Fruit fly (Drosophila melanogaster): ENCODE results near the gene Ype.

The Ype gene

DNA sequence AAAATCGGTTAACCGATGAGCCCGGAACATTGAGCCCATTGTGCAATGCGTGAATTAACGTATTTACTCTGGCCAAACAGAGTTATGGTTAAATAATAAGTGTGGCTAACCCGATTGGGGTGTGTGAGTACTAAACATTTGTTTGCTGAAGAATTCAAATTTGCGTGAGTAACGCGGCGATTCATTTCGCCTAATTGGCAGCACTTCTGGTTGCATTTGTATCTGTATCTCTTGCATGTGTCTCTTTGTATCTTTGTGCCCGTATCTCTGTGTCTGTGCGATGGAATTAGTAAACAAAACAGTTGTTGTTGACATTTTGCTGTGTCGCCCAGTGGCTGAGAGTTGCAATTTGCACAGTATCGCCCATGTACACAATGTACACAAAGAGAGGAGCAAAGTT is 23.7 kb upstream of the Ype start:
- TF ChIP-seq Hr78 (GFP tag; optimal IDR thresholded peaks at IDR 0.05) (no peak), woc (GFP tag; optimal IDR thresholded peaks at IDR 0.05) (no peak), Rel (GFP tag; optimal IDR thresholded peaks at IDR 0.05) (no peak), Rel (tag; optimal IDR thresholded peaks at IDR 0.05) (no peak), dmrt93B (GFP tag; optimal IDR thresholded peaks at IDR 0.05) (no peak), h (GFP tag; optimal IDR thresholded peaks at IDR 0.05) (peak; percentile 5)

DNA sequence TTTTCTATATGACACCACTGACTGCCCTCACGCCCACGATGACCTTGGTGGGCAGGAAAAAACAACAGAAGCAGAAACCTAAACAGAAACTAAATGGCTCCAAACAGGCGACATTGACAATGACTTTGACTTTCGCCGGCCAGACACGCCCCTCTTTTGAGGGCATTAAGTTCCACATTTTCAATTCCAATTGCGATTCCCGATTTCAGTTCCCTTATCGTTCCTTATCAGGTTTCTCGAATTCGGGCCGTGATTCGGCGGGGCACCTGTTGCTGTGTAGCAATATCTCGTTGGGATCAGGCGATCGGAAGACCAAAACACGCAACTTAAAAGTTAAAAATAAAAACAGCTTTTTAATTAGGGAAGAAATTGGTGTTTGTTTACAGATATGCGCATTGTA is 20.5 kb upstream of the Ype start:
- TF ChIP-seq OdsH (GFP tag; optimal IDR thresholded peaks at IDR 0.05) = no peak
- no peak for TF ChIP-seq CG32264 (GFP tag; optimal IDR thresholded peaks at IDR 0.05)
- no peak for TF ChIP-seq pan (optimal IDR thresholded peaks at IDR 0.05)
- no peak for TF ChIP-seq foxo (GFP tag; optimal IDR thresholded peaks at IDR 0.05)
- no peak for TF ChIP-seq Hr78 (GFP tag; optimal IDR thresholded peaks at IDR 0.05)
- TF ChIP-seq woc (GFP tag; optimal IDR thresholded peaks at IDR 0.05) = no peak
- TF ChIP-seq HLH106 (tag; optimal IDR thresholded peaks at IDR 0.05) = no peak
- no peak for TF ChIP-seq sv (GFP tag; optimal IDR thresholded peaks at IDR 0.05)
- TF ChIP-seq Dif (GFP tag; optimal IDR thresholded peaks at IDR 0.05; ENCODE audit: partially characterized antibody) = no peak
- no peak for TF ChIP-seq usp (GFP tag; optimal IDR thresholded peaks at IDR 0.05)
- TF ChIP-seq ey (GFP tag; optimal IDR thresholded peaks at IDR 0.05) = no peak

DNA sequence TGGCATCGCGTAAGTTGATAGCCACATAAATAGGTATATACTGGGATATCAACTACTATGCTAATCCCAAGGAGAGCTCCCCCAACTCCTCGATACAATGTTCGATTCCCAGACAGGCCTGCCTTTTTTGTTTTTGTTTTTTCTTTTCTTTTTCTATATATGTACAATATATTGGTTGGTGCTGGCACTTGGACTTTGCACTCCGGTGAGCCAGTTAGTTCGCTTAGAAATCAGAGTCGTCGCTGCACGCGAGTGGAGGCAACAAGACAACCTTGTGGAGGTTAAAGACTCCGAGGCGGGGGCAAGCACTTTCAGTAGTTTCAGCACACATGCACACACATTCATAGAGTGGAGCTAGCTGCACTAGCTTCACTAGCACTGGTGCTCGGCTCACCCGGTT is 19.1 kb upstream of the Ype start:
- no peak for TF ChIP-seq GATAd (GFP tag; optimal IDR thresholded peaks at IDR 0.05)
- TF ChIP-seq Dif (GFP tag; optimal IDR thresholded peaks at IDR 0.05; ENCODE audit: partially characterized antibody) = no peak
- TF ChIP-seq CG9705 (GFP tag; optimal IDR thresholded peaks at IDR 0.05) = no peak

DNA sequence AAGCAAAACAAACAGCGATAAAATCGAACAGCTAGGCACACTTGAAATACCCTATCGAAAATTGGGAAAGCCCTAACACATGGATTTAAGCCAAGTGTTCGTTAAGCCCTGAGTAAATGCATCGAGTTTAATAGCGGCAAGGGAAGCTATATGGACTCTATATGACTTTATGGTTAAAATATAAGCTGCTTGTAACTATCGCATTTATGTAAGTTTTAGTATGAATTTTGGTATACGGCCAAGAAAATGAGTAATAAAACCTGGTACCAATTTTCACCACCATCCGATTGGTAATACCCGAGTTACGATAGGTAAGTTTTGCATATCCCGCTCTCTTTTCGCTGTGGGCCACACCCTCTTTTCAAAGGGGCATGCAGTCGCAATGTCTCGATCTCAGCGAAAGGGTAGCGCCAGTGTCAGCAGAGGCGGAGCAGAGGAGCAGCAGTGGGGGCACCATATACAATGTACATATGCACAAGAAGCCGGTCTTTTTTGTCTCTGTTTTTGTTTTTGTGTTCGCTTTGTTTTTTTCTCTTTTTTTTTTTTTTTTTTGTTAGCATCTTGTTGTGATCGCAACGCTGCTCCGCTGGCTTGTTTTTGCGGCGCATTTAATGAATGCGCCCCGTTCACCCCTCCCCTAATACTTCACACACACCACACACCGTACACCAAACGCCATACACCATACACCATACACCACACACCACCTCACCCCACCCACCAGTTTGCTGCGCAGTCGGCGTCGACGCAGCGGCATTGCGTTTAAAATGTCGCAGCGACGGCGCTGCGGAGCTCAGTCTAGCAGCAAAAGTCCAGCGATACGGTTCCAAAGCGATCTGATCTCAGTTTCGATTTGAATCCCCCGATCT is 17.0 kb upstream of the Ype start, which contains the start of gene GstT4:
TSS of gene GstT4 (plus strand) at position 788 of the 869 bp plus-strand sequence.
- TF ChIP-seq CG32264 (GFP tag; optimal IDR thresholded peaks at IDR 0.05) (no peak), brk (GFP tag; optimal IDR thresholded peaks at IDR 0.05) (peak; percentile 76), Mio (GFP tag; optimal IDR thresholded peaks at IDR 0.05) (peak; percentile 54), Myc (optimal IDR thresholded peaks at IDR 0.05) (no peak), Jra (GFP tag; optimal IDR thresholded peaks at IDR 0.05) (peak; percentile 67), usp (GFP tag; optimal IDR thresholded peaks at IDR 0.05) (no peak), jim (GFP tag; optimal IDR thresholded peaks at IDR 0.05) (peak; percentile 98), tai (GFP tag; optimal IDR thresholded peaks at IDR 0.05) (no peak), HLH106 (tag; optimal IDR thresholded peaks at IDR 0.05) (no peak), ey (GFP tag; optimal IDR thresholded peaks at IDR 0.05) (peak; percentile 57), pan (optimal IDR thresholded peaks at IDR 0.05) (no peak), Dif (GFP tag; optimal IDR thresholded peaks at IDR 0.05; ENCODE audit: partially characterized antibody) (no peak), CrebA (GFP tag; optimal IDR thresholded peaks at IDR 0.05; ENCODE audit: borderline replicate concordance) (no peak), Rel (GFP tag; optimal IDR thresholded peaks at IDR 0.05) (peak; percentile 97), Rel (tag; optimal IDR thresholded peaks at IDR 0.05) (peak; percentile 88), fru (GFP tag; optimal IDR thresholded peaks at IDR 0.05) (peak; percentile 85), Abd-B (GFP tag; optimal IDR thresholded peaks at IDR 0.05) (no peak), Vsx2 (GFP tag; optimal IDR thresholded peaks at IDR 0.05; ENCODE audit: partially characterized antibody) (no peak), Sp1 (GFP tag; optimal IDR thresholded peaks at IDR 0.05) (peak; percentile 87), Hr83 (GFP tag; optimal IDR thresholded peaks at IDR 0.05; ENCODE audit: poor library complexity, severe bottlenecking) (peak; percentile 39), lola (GFP tag; optimal IDR thresholded peaks at IDR 0.05) (no peak), N (GFP tag; optimal IDR thresholded peaks at IDR 0.05) (no peak), dl (GFP tag; optimal IDR thresholded peaks at IDR 0.05; ENCODE audit: insufficient read depth in 1 of 2, partially characterized antibody in 2 of 2) (no peak), foxo (GFP tag; optimal IDR thresholded peaks at IDR 0.05) (peak; percentile 12 to 80), dsf (GFP tag; optimal IDR thresholded peaks at IDR 0.05; ENCODE audit: borderline replicate concordance) (no peak), Dfd (GFP tag; optimal IDR thresholded peaks at IDR 0.05) (no peak), rgr (GFP tag; optimal IDR thresholded peaks at IDR 0.05) (peak; percentile 76), woc (GFP tag; optimal IDR thresholded peaks at IDR 0.05) (peak; percentile 95), br (GFP tag; optimal IDR thresholded peaks at IDR 0.05) (peak; percentile 87), psq (GFP tag; optimal IDR thresholded peaks at IDR 0.05) (peak; percentile 97), sage (GFP tag; optimal IDR thresholded peaks at IDR 0.05) (peak; percentile 85), OdsH (GFP tag; optimal IDR thresholded peaks at IDR 0.05) (peak; percentile 80), CG9705 (GFP tag; optimal IDR thresholded peaks at IDR 0.05) (no peak), GATAd (GFP tag; optimal IDR thresholded peaks at IDR 0.05) (no peak), h (GFP tag; optimal IDR thresholded peaks at IDR 0.05) (peak; percentile 86), Hnf4 (GFP tag; optimal IDR thresholded peaks at IDR 0.05) (peak; percentile 90), Hr78 (GFP tag; optimal IDR thresholded peaks at IDR 0.05) (no peak), sv (GFP tag; optimal IDR thresholded peaks at IDR 0.05) (peak; percentile 42), dmrt93B (GFP tag; optimal IDR thresholded peaks at IDR 0.05) (peak; percentile 33)
